Fruit fly (Drosophila melanogaster): ENCODE measurements around the gene CG42525.

CG42525 gene

DNA sequence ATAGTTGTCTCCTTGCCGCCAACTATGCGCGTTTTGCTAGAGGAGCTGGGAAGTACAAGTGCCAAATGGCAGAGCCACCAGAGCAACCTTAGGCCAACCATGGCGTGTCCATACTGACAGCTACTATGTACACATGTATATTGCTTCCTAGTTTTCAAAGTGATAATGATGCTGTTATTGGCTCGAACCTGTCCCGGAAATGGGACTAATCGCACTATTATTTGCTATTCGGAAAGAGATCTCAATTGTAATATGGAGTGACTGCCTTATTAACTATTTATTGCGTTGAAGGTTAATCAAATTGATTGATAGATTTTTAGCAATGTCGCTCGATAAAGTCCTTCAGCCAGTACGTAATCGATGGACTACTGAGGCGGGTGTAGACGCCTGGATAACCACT, 14.8 kb upstream of the CG42525 start, which contains the start of gene CG33159:
Gene CG33159 (minus strand): TSS at position 101 of the 400 bp plus-strand sequence.
- TF ChIP-seq Dll (optimal IDR thresholded peaks at IDR 0.05) (no peak), EcR (GFP tag; optimal IDR thresholded peaks at IDR 0.05) (no peak), psq (optimal IDR thresholded peaks at IDR 0.05) (no peak), pan (optimal IDR thresholded peaks at IDR 0.05) (no peak), CG8478 (optimal IDR thresholded peaks at IDR 0.05) (no peak), usp (GFP tag; optimal IDR thresholded peaks at IDR 0.05) (no peak)

dm6 chr3L:3203062-3203461, 13.5 kb upstream of the CG42525 start, which contains the start of gene CG32271:
Gene CG32271, minus strand, starts transcription at chr3L:3203162.
- TF ChIP-seq Dll (optimal IDR thresholded peaks at IDR 0.05) = no peak
- TF ChIP-seq CG8478 (optimal IDR thresholded peaks at IDR 0.05) = no peak

DNA sequence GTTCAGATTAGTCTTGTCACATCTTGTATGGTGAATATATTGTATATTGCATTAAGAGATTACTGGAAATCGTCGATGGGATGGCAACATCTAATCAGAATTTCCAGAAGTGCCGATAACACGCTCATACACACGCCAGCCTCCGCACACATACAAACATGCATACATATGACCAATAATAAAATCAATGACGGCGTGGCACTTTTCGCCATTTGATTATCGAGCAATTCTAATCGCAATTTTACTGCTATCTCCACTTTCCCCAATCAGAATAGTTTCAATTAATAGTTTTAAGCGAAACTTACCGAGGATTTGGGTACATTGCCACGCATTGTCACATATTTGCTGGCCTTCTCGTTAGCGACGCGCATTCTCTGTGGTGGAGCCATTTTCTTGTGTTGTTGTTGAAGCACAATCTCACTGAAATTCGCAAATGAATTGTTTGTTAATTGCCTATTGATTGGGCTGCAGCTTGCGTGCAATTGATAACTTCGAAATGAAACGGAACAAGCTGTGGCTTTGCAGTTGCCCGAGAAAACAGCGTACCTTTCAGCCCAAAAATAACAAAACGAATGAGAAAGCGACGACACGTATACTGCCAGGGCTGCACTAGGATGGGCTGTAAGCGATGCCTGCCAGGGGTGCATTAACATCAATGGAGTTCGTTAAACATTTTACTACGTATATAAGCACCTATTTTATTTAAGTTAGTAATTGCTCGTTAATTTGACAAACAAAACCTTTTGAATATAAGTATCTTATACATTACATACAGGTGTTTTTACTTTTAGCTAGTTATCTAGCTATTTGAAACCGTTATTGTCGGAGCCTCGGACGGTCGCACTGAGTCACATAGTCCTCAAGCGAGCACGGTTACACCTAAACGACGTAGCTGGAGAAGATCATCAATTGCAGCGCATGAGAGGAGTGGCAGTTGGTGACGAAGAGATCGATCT, 9.2 kb upstream of the CG42525 start, which contains the start of the genes CG32276 and gry:
Gene CG32276 (minus strand): TSS at position 601 of the 956 bp plus-strand sequence.
Gene gry (plus strand): TSS at position 644 of the 956 bp plus-strand sequence.
- no peak for TF ChIP-seq EcR (GFP tag; optimal IDR thresholded peaks at IDR 0.05)
- no peak for TF ChIP-seq usp (GFP tag; optimal IDR thresholded peaks at IDR 0.05)
- TF ChIP-seq CG8478 (optimal IDR thresholded peaks at IDR 0.05) = no peak

dm6 chr3L:3197464-3197863, 7.9 kb upstream of the CG42525 start, which contains the start of gene CG14966:
Gene CG14966, minus strand, starts transcription at chr3L:3197631.
- no peak for TF ChIP-seq psq (optimal IDR thresholded peaks at IDR 0.05)
- no peak for TF ChIP-seq Dll (optimal IDR thresholded peaks at IDR 0.05)
- TF ChIP-seq pan (optimal IDR thresholded peaks at IDR 0.05) = no peak
- no peak for TF ChIP-seq EcR (GFP tag; optimal IDR thresholded peaks at IDR 0.05)
- no peak for TF ChIP-seq usp (GFP tag; optimal IDR thresholded peaks at IDR 0.05)
- TF ChIP-seq CG8478 (optimal IDR thresholded peaks at IDR 0.05) = no peak

- TF ChIP-seq CG8478 (optimal IDR thresholded peaks at IDR 0.05) (no peak), psq (optimal IDR thresholded peaks at IDR 0.05) (no peak), Dll (optimal IDR thresholded peaks at IDR 0.05) (no peak), EcR (GFP tag; optimal IDR thresholded peaks at IDR 0.05) (no peak), pan (optimal IDR thresholded peaks at IDR 0.05) (no peak), usp (GFP tag; optimal IDR thresholded peaks at IDR 0.05) (no peak)
Observed at dm6 chr3L:3194059-3194458, 4.5 kb upstream of the CG42525 start.

DNA sequence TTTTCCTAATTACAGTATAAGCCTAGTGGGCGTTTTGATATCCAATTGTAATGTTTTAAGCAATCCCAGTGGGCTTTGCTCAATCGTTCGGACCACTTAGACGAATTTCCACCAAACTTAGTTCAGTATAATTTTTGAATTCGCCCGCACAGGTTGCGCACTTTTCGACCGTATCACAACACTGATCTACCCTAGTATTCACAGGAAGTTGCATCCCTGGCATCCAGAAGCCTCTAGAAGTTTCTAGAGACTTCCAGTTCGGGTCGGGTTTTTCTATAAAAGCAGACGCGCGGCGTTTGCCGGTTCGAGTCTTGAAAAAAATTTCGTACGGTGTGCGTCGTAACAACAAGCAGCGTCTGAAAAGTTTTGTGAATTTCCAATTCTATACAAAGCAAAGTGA, 3.4 kb upstream of the CG42525 start, which contains the start of gene Hsp83:
Gene Hsp83 (plus strand): TSS at position 58 of the 400 bp plus-strand sequence.
- TF ChIP-seq Dll (optimal IDR thresholded peaks at IDR 0.05) = no peak

dm6 chr3L:3192333-3192894, 2.9 kb upstream of the CG42525 start, which contains the start of gene CG14965:
Gene CG14965, minus strand, starts transcription at chr3L:3192491.
- TF ChIP-seq EcR (GFP tag; optimal IDR thresholded peaks at IDR 0.05) (no peak), Dll (optimal IDR thresholded peaks at IDR 0.05) (no peak), psq (optimal IDR thresholded peaks at IDR 0.05) (no peak), pan (optimal IDR thresholded peaks at IDR 0.05) (no peak), usp (GFP tag; optimal IDR thresholded peaks at IDR 0.05) (no peak), CG8478 (optimal IDR thresholded peaks at IDR 0.05) (no peak)

dm6 chr3L:3187263-3187662, 2.3 kb downstream of the CG42525 start, which contains the start of gene CG14957:
Gene CG14957, plus strand, starts transcription at chr3L:3187563.
- TF ChIP-seq CG8478 (optimal IDR thresholded peaks at IDR 0.05) (no peak), EcR (GFP tag; optimal IDR thresholded peaks at IDR 0.05) (no peak), usp (GFP tag; optimal IDR thresholded peaks at IDR 0.05) (no peak), psq (optimal IDR thresholded peaks at IDR 0.05) (no peak), pan (optimal IDR thresholded peaks at IDR 0.05) (no peak), Dll (optimal IDR thresholded peaks at IDR 0.05) (no peak)

dm6 chr3L:3186364-3186763, 3.2 kb downstream of the CG42525 start, which contains the start of gene CG32284:
Gene CG32284, plus strand, starts transcription at chr3L:3186664.
- no peak for TF ChIP-seq usp (GFP tag; optimal IDR thresholded peaks at IDR 0.05)
- no peak for TF ChIP-seq CG8478 (optimal IDR thresholded peaks at IDR 0.05)
- no peak for TF ChIP-seq EcR (GFP tag; optimal IDR thresholded peaks at IDR 0.05)
- no peak for TF ChIP-seq Dll (optimal IDR thresholded peaks at IDR 0.05)
- no peak for TF ChIP-seq psq (optimal IDR thresholded peaks at IDR 0.05)
- no peak for TF ChIP-seq pan (optimal IDR thresholded peaks at IDR 0.05)

DNA sequence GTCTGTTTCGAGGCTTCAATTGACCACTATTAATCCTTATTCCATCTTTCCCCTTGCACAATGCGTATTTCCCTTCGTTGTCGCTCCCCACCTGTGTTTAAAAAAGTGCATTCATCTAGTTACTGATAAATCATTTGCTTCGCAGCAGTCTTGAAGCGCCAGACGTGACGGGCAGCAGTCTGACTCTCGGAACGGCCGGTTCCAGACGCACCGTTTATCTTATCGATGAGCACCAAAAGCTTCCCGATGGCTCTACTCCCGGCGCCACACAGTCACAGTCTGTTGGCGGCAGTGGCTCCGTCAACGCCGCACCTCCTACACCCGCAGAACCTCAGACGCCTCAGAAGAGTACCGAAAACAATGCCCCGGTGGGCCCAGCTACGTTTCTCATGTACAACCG, 5.4 kb downstream of the CG42525 start, which contains the start of gene CG42494:
Gene CG42494 (plus strand): TSS at position 301 of the 400 bp plus-strand sequence.
- TF ChIP-seq Dll (optimal IDR thresholded peaks at IDR 0.05) = no peak
- no peak for TF ChIP-seq psq (optimal IDR thresholded peaks at IDR 0.05)
- TF ChIP-seq CG8478 (optimal IDR thresholded peaks at IDR 0.05) = no peak

DNA sequence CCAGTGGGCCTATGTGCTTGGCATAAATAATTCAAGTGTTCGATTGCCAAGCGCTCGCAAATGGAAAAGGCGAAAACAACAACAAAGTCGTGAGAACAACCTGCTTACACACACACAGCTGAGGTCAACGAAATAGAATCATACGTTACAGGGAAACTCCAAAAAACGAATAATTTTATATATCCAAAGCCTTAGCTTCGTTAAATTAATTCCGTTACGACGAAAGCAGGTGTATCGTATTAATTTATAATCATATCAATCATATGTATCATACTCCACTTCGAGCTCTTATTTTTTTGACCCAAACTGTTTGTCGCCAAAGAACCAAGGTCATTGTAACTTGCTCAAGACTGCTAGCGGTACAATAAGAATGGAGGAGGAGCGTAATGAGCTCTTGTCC, 10.1 kb downstream of the CG42525 start:
- no peak for TF ChIP-seq usp (GFP tag; optimal IDR thresholded peaks at IDR 0.05)
- TF ChIP-seq EcR (GFP tag; optimal IDR thresholded peaks at IDR 0.05) = peak in 1 of 2 experiments; percentile 79

- no peak for TF ChIP-seq pan (optimal IDR thresholded peaks at IDR 0.05)
- TF ChIP-seq EcR (GFP tag; optimal IDR thresholded peaks at IDR 0.05) = no peak
- TF ChIP-seq Dll (optimal IDR thresholded peaks at IDR 0.05) = no peak
- no peak for TF ChIP-seq CG8478 (optimal IDR thresholded peaks at IDR 0.05)
- TF ChIP-seq usp (GFP tag; optimal IDR thresholded peaks at IDR 0.05) = no peak
- TF ChIP-seq psq (optimal IDR thresholded peaks at IDR 0.05) = no peak
Observed at dm6 chr3L:3178530-3179096, 10.9 kb downstream of the CG42525 start, which contains the start of the genes MnM and Girdin. Gene MnM, minus strand, starts transcription at chr3L:3178580. Gene Girdin, plus strand, starts transcription at chr3L:3178930.
